Worm (Caenorhabditis elegans) whole organism, L4 larva: ENCODE data around the gene F16B12.4.

ENCODE experiments used
- duxl-1 ChIP-seq: sonication (generic microtip); optimal IDR thresholded peaks from 2 replicates; lab custom pipeline; 2016; ENCODE audit warnings: mild to moderate bottlenecking, missing genetic modification characterization, moderate library complexity, missing compliant biosample characterization; ENCODE audit not compliant: poor library complexity
- egl-27 ChIP-seq: sonication (generic microtip); optimal IDR thresholded peaks from 3 replicates; lab custom pipeline; 2017; ENCODE audit warnings: missing biosample characterization, missing genetic modification reagents, missing genetic modification characterization
- lsy-2 ChIP-seq, 2 experiments: fragments of 150-350 bp in 1 of 2; sonication (generic microtip) in 1 of 2; optimal IDR thresholded peaks; 2 replicates each; lab custom pipeline; 2014 to 2017; ENCODE audit warnings: missing biosample characterization in 2 of 2, missing genetic modification characterization in 2 of 2
- nhr-77 ChIP-seq: fragments of 150-350 bp; optimal IDR thresholded peaks from 2 replicates; lab custom pipeline; 2014; ENCODE audit warnings: missing biosample characterization, missing genetic modification characterization
- snpc-4 ChIP-seq: fragments of 150-350 bp; optimal IDR thresholded peaks from 2 replicates; lab custom pipeline; 2014; ENCODE audit warnings: missing biosample characterization, missing genetic modification characterization
- ztf-11 ChIP-seq: fragments of 150-350 bp; optimal IDR thresholded peaks from 2 replicates; lab custom pipeline; 2014; ENCODE audit warnings: missing biosample characterization, missing genetic modification characterization

DNA sequence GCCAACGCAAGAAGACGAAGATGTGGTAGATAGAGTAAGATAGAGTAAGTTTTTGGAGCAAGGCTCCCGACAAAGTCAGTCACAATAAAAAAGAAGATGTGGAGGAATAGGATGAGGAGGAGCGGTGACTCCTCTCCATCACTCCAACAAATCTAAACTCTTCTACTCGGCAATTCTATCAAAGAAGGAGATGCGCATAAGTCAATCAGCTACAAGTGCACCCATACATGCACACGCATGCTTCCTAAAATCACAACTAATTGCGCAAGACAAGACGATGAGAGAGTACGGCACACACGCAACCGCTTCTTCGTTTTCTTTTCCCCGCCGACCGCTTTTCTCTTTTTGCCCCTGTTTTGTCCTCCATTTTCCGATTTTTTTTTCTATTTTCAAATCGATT, 50.9 kb downstream of the F16B12.4 start:
- no peak for TF ChIP-seq lsy-2 (tag; optimal IDR thresholded peaks at IDR 0.05; lab: Kevin White, UChicago)
- no peak for TF ChIP-seq duxl-1 (tag; lab: Kevin White, UChicago)
- TF ChIP-seq egl-27, result no peak
- TF ChIP-seq ztf-11 (tag; lab: Kevin White, UChicago), result no peak
- no peak for TF ChIP-seq snpc-4 (tag; lab: Kevin White, UChicago)
- TF ChIP-seq nhr-77 (tag; lab: Kevin White, UChicago), result no peak
